Worm (Caenorhabditis elegans) whole organism, L2 larva: Measurements from ENCODE around the gene C07B5.2.

ENCODE experiments used
- C34F6.9 ChIP-seq: fragments of 150-350 bp; optimal IDR thresholded peaks from 2 replicates; lab custom pipeline; 2014; ENCODE audit warnings: missing biosample characterization, missing genetic modification characterization
- F13H6.1 ChIP-seq: sonication (generic microtip); optimal IDR thresholded peaks from 2 replicates; lab custom pipeline; 2016; ENCODE audit warnings: missing genetic modification characterization, missing compliant biosample characterization
- R02D3.7 ChIP-seq: fragments of 150-350 bp; optimal IDR thresholded peaks from 2 replicates; lab custom pipeline; 2014; ENCODE audit warnings: missing biosample characterization, missing genetic modification characterization
- Y55F3AM.14 ChIP-seq: fragments of 200-800 bp; sonication (Bioruptor generic); optimal IDR thresholded peaks from 2 replicates; lab custom pipeline; 2018; ENCODE audit warnings: mild to moderate bottlenecking, missing genetic modification characterization, missing compliant biosample characterization
- ZK546.5 ChIP-seq: sonication (generic microtip); optimal IDR thresholded peaks from 2 replicates; lab custom pipeline; 2017; ENCODE audit warnings: missing biosample characterization, missing genetic modification characterization
- alr-1 ChIP-seq: fragments of 150-350 bp; optimal IDR thresholded peaks from 2 replicates; lab custom pipeline; 2014; ENCODE audit warnings: missing biosample characterization, missing genetic modification characterization
- aly-2 ChIP-seq: fragments of 150-350 bp; optimal IDR thresholded peaks from 2 replicates; lab custom pipeline; 2014; ENCODE audit warnings: missing biosample characterization, missing genetic modification characterization
- ama-1 ChIP-seq: fragments of 150-350 bp; optimal IDR thresholded peaks from 2 replicates; lab custom pipeline; 2018; ENCODE audit warnings: inconsistent platforms
- blmp-1 ChIP-seq: sonication (generic microtip); optimal IDR thresholded peaks from 2 replicates; lab custom pipeline; 2017; ENCODE audit warnings: missing genetic modification characterization, mild to moderate bottlenecking, missing compliant biosample characterization, antibody characterized with exemption, moderate library complexity; ENCODE audit not compliant: insufficient read depth
- ceh-16 ChIP-seq: fragments of 150-350 bp; optimal IDR thresholded peaks from 2 replicates; lab custom pipeline; 2014; ENCODE audit warnings: missing biosample characterization, missing genetic modification characterization
- ceh-82 ChIP-seq: fragments of 150-350 bp; optimal IDR thresholded peaks from 2 replicates; lab custom pipeline; 2014; ENCODE audit warnings: missing biosample characterization, missing genetic modification characterization
- crh-2 ChIP-seq: sonication (generic microtip); optimal IDR thresholded peaks from 2 replicates; lab custom pipeline; 2017; ENCODE audit warnings: missing biosample characterization, missing genetic modification characterization
- dmd-4 ChIP-seq: sonication (generic microtip); optimal IDR thresholded peaks from 2 replicates; lab custom pipeline; 2017; ENCODE audit warnings: missing biosample characterization, missing genetic modification characterization
- egl-27 ChIP-seq: sonication (generic microtip); optimal IDR thresholded peaks from 3 replicates; lab custom pipeline; 2017; ENCODE audit warnings: missing biosample characterization, missing genetic modification reagents, missing genetic modification characterization
- elt-1 ChIP-seq: fragments of 150-350 bp; optimal IDR thresholded peaks from 2 replicates; lab custom pipeline; 2014; ENCODE audit warnings: missing biosample characterization, missing genetic modification characterization
- elt-3 ChIP-seq: sonication (generic microtip); optimal IDR thresholded peaks from 2 replicates; lab custom pipeline; 2017; ENCODE audit warnings: missing biosample characterization, missing genetic modification characterization
- fos-1 ChIP-seq: fragments of 150-350 bp; optimal IDR thresholded peaks from 2 replicates; lab custom pipeline; 2014; ENCODE audit warnings: missing biosample characterization, missing genetic modification characterization
- gmeb-1 ChIP-seq: fragments of 150-350 bp; optimal IDR thresholded peaks from 2 replicates; lab custom pipeline; 2014; ENCODE audit warnings: missing biosample characterization, missing genetic modification characterization
- lin-11 ChIP-seq: fragments of 150-350 bp; sonication (generic microtip); optimal IDR thresholded peaks from 2 replicates; lab custom pipeline; 2014; ENCODE audit warnings: missing biosample characterization, missing genetic modification characterization, inconsistent platforms, mixed read lengths
- lin-13 ChIP-seq: fragments of 150-350 bp; optimal IDR thresholded peaks from 2 replicates; lab custom pipeline; 2014; ENCODE audit warnings: missing biosample characterization, missing genetic modification reagents, missing genetic modification characterization
- lin-39 ChIP-seq: fragments of 150-350 bp; optimal IDR thresholded peaks from 2 replicates; lab custom pipeline; 2014; ENCODE audit warnings: missing biosample characterization, missing genetic modification reagents, missing genetic modification characterization
- lsy-2 ChIP-seq, 2 experiments: fragments of 150-350 bp in 1 of 2; sonication (generic microtip) in 1 of 2; optimal IDR thresholded peaks; 2 replicates each; lab custom pipeline; 2014 to 2017; ENCODE audit warnings: missing biosample characterization in 2 of 2, missing genetic modification characterization in 2 of 2
- mab-5 ChIP-seq: fragments of 150-350 bp; optimal IDR thresholded peaks from 2 replicates; lab custom pipeline; 2014; ENCODE audit warnings: missing biosample characterization, missing genetic modification characterization
- mbf-1 ChIP-seq: sonication (generic microtip); optimal IDR thresholded peaks from 2 replicates; lab custom pipeline; 2017; ENCODE audit warnings: missing biosample characterization, missing genetic modification characterization
- mdl-1 ChIP-seq, 2 experiments: fragments of 150-350 bp in 1 of 2; sonication (generic microtip) in 1 of 2; optimal IDR thresholded peaks; 2 replicates each; lab custom pipeline; 2017; ENCODE audit warnings: missing biosample characterization in 2 of 2, missing genetic modification characterization in 2 of 2
- nhr-10 ChIP-seq: sonication (generic microtip); optimal IDR thresholded peaks from 2 replicates; lab custom pipeline; 2017; ENCODE audit warnings: missing biosample characterization, missing genetic modification characterization
- nhr-11 ChIP-seq: fragments of 150-350 bp; optimal IDR thresholded peaks from 2 replicates; lab custom pipeline; 2014; ENCODE audit warnings: missing biosample characterization, missing genetic modification characterization
- nhr-12 ChIP-seq: fragments of 150-350 bp; optimal IDR thresholded peaks from 2 replicates; lab custom pipeline; 2014; ENCODE audit warnings: missing biosample characterization, missing genetic modification characterization
- nhr-129 ChIP-seq: fragments of 150-350 bp; optimal IDR thresholded peaks from 2 replicates; lab custom pipeline; 2014; ENCODE audit warnings: missing biosample characterization, missing genetic modification characterization
- nhr-21 ChIP-seq: fragments of 150-350 bp; optimal IDR thresholded peaks from 2 replicates; lab custom pipeline; 2014; ENCODE audit warnings: missing biosample characterization, missing genetic modification characterization
- nhr-23 ChIP-seq: fragments of 150-350 bp; optimal IDR thresholded peaks from 2 replicates; lab custom pipeline; 2014; ENCODE audit warnings: missing biosample characterization, missing genetic modification reagents, missing genetic modification characterization
- nhr-237 ChIP-seq: fragments of 150-350 bp; optimal IDR thresholded peaks from 2 replicates; lab custom pipeline; 2014; ENCODE audit warnings: missing biosample characterization, missing genetic modification characterization
- nhr-25 ChIP-seq: fragments of 150-350 bp; sonication (generic microtip); optimal IDR thresholded peaks from 3 replicates; lab custom pipeline; 2014; ENCODE audit warnings: missing biosample characterization, missing genetic modification characterization
- nhr-6 ChIP-seq: fragments of 150-350 bp; optimal IDR thresholded peaks from 2 replicates; lab custom pipeline; 2014; ENCODE audit warnings: missing biosample characterization, missing genetic modification characterization
- nhr-77 ChIP-seq: fragments of 150-350 bp; optimal IDR thresholded peaks from 2 replicates; lab custom pipeline; 2014; ENCODE audit warnings: missing biosample characterization, missing genetic modification characterization
- peb-1 ChIP-seq: fragments of 150-350 bp; optimal IDR thresholded peaks from 2 replicates; lab custom pipeline; 2014; ENCODE audit warnings: missing biosample characterization, missing genetic modification characterization
- sem-4 ChIP-seq: fragments of 150-350 bp; optimal IDR thresholded peaks from 2 replicates; lab custom pipeline; 2014; ENCODE audit warnings: missing biosample characterization, missing genetic modification reagents, missing genetic modification characterization
- skn-1 ChIP-seq: sonication (generic microtip); optimal IDR thresholded peaks from 2 replicates; lab custom pipeline; 2017; ENCODE audit warnings: missing biosample characterization, missing genetic modification characterization
- sma-3 ChIP-seq: sonication (generic microtip); optimal IDR thresholded peaks from 2 replicates; lab custom pipeline; 2016; ENCODE audit warnings: missing genetic modification reagents, missing genetic modification characterization, missing compliant biosample characterization
- sma-9 ChIP-seq, 2 experiments: fragments of 150-350 bp in 1 of 2; sonication (generic microtip) in 1 of 2; optimal IDR thresholded peaks; 2 replicates each; lab custom pipeline; 2014 to 2016; ENCODE audit warnings: missing genetic modification characterization in 2 of 2, mild to moderate bottlenecking in 1 of 2, missing biosample characterization in 1 of 2, missing compliant biosample characterization in 1 of 2, missing genetic modification reagents in 1 of 2, moderate library complexity in 1 of 2
- snpc-4 ChIP-seq: fragments of 150-350 bp; optimal IDR thresholded peaks from 2 replicates; lab custom pipeline; 2014; ENCODE audit warnings: missing biosample characterization, missing genetic modification characterization
- unc-39 ChIP-seq: fragments of 150-350 bp; optimal IDR thresholded peaks from 2 replicates; lab custom pipeline; 2014; ENCODE audit warnings: missing biosample characterization, missing genetic modification characterization
- unc-55 ChIP-seq: fragments of 150-350 bp; sonication (generic microtip); optimal IDR thresholded peaks from 3 replicates; lab custom pipeline; 2014; ENCODE audit warnings: missing biosample characterization, missing genetic modification reagents, missing genetic modification characterization
- unc-62 ChIP-seq: fragments of 150-350 bp; optimal IDR thresholded peaks from 2 replicates; lab custom pipeline; 2014; ENCODE audit warnings: missing biosample characterization, missing genetic modification reagents, missing genetic modification characterization
- zag-1 ChIP-seq: fragments of 150-350 bp; optimal IDR thresholded peaks from 2 replicates; lab custom pipeline; 2014; ENCODE audit warnings: missing biosample characterization, missing genetic modification characterization
- ztf-1 ChIP-seq: fragments of 200-800 bp; sonication (Bioruptor generic); conservative IDR thresholded peaks from 2 replicates; pipeline ENCODE4 v1.3.6; 2022; ENCODE audit warnings: missing genetic modification characterization, missing compliant biosample characterization
- ztf-11 ChIP-seq: sonication (generic microtip); optimal IDR thresholded peaks from 2 replicates; lab custom pipeline; 2017; ENCODE audit warnings: missing biosample characterization, missing genetic modification characterization
- ztf-4 ChIP-seq: fragments of 150-350 bp; optimal IDR thresholded peaks from 2 replicates; lab custom pipeline; 2014; ENCODE audit warnings: missing biosample characterization, missing genetic modification characterization

Gene C07B5.2

DNA sequence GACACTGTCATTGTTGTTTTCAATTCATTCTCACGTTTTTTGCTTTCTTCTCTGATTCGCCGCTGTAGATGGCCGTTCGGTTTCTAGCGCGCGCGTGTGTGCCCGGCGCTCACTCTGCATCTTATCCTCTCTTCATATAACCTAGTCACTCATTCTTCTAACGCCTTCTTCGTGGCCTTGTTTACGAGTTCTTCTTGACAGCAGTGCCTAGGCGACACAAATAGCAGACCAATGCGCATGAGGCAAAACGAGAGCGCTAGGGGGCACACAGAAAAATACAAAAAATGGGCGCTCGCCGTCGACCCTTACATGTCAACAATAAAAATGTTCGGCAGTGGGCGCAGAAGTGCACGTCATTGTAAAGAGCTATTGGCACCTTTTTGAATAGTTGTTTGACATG, 34.1 kb upstream of the C07B5.2 start:
- TF ChIP-seq ceh-82 (no peak), aly-2 (tag; lab: Kevin White, UChicago) (no peak), nhr-25 (peak; percentile 91), elt-1 (tag; lab: Kevin White, UChicago) (no peak), C34F6.9 (tag; lab: Kevin White, UChicago) (peak; percentile 52), alr-1 (tag; lab: Kevin White, UChicago) (no peak), sma-9 (GFP tag; optimal IDR thresholded peaks at IDR 0.05; lab: Kevin White, UChicago) (peak; percentile 35), sma-9 (tag; optimal IDR thresholded peaks at IDR 0.05; lab: Kevin White, UChicago) (peak; percentile 4), ceh-16 (tag; lab: Kevin White, UChicago) (no peak), nhr-21 (tag; lab: Kevin White, UChicago) (peak; percentile 64), nhr-11 (no peak), egl-27 (peak; percentile 49), mdl-1 (tag; optimal IDR thresholded peaks at IDR 0.05; lab: Kevin White, UChicago) (peak; percentile 67 to 77), mbf-1 (tag; lab: Kevin White, UChicago) (no peak), nhr-237 (tag; lab: Kevin White, UChicago) (no peak), lin-39 (no peak), ztf-4 (tag; lab: Kevin White, UChicago) (no peak), sem-4 (tag; lab: Kevin White, UChicago) (peak; percentile 51), mab-5 (tag; lab: Kevin White, UChicago) (no peak), crh-2 (peak; percentile 35), unc-39 (tag; lab: Kevin White, UChicago) (no peak), sma-3 (GFP tag; lab: Kevin White, UChicago) (peak; percentile 77), nhr-10 (no peak), lsy-2 (tag; optimal IDR thresholded peaks at IDR 0.05; lab: Kevin White, UChicago) (peak in 1 of 2 experiments; percentile 57), unc-55 (no peak), snpc-4 (tag; lab: Kevin White, UChicago) (no peak), nhr-12 (tag; lab: Kevin White, UChicago) (no peak), zag-1 (tag; lab: Kevin White, UChicago) (peak; percentile 15), nhr-77 (tag; lab: Kevin White, UChicago) (no peak), Y55F3AM.14 (GFP tag; lab: Kevin White, UChicago) (peak; percentile 29), fos-1 (tag; lab: Kevin White, UChicago) (peak; percentile 48), ztf-1 (GFP tag; lab: Robert Waterston, UW) (no peak), dmd-4 (tag; lab: Kevin White, UChicago) (no peak), ZK546.5 (tag; lab: Kevin White, UChicago) (no peak), F13H6.1 (peak; percentile 79), nhr-129 (peak; percentile 52), skn-1 (no peak), elt-3 (tag; lab: Kevin White, UChicago) (no peak), blmp-1 (peak; percentile 67), gmeb-1 (tag; lab: Kevin White, UChicago) (no peak), R02D3.7 (tag; lab: Kevin White, UChicago) (no peak), ama-1 (no peak), lin-11 (tag; lab: Kevin White, UChicago) (peak; percentile 30), peb-1 (tag; lab: Kevin White, UChicago) (no peak), nhr-6 (tag; lab: Kevin White, UChicago) (no peak), ztf-11 (tag; lab: Kevin White, UChicago) (no peak), lin-13 (GFP tag; lab: Kevin White, UChicago) (peak; percentile 19), nhr-23 (tag; lab: Kevin White, UChicago) (no peak), unc-62 (GFP tag; lab: Kevin White, UChicago) (no peak)
